Fruit fly (Drosophila melanogaster) whole organism, pupa: Measurements from ENCODE around the gene CG13937.
A peak's percentile ranks its signal among the peaks of the same experiment; 100 is the strongest.

Experiments used
- CG10348 ChIP-seq: fragments of 200-800 bp; sonication (Bioruptor generic); IDR thresholded peaks from 2 replicates; pipeline ENCODE4 v1.3.6; 2022; ENCODE audit warnings: missing biosample characterization, missing genetic modification characterization
- CG12605 ChIP-seq: fragments of 200-800 bp; sonication (Bioruptor generic); IDR thresholded peaks from 2 replicates; pipeline ENCODE4 v1.3.6; 2022; ENCODE audit warnings: missing biosample characterization, missing genetic modification characterization
- CG13204 ChIP-seq: fragments of 200-800 bp; sonication (Bioruptor generic); optimal IDR thresholded peaks from 2 replicates; lab custom pipeline; 2018; ENCODE audit warnings: missing biosample characterization, mild to moderate bottlenecking, missing genetic modification characterization, moderate library complexity
- CG14655 ChIP-seq: fragments of 200-800 bp; sonication (Bioruptor generic); optimal IDR thresholded peaks from 3 replicates; lab custom pipeline; 2017; ENCODE audit warnings: mild to moderate bottlenecking, missing biosample characterization, missing genetic modification reagents, missing genetic modification characterization
- CG17806 ChIP-seq: fragments of 200-800 bp; sonication (Bioruptor generic); optimal IDR thresholded peaks from 2 replicates; lab custom pipeline; 2018; ENCODE audit warnings: missing biosample characterization, mild to moderate bottlenecking, missing genetic modification characterization, moderate library complexity
- CG34367 ChIP-seq: fragments of 200-800 bp; sonication (Bioruptor generic); optimal IDR thresholded peaks from 2 replicates; lab custom pipeline; 2018; ENCODE audit warnings: missing biosample characterization, mild to moderate bottlenecking, missing genetic modification characterization
- CG8159 ChIP-seq: fragments of 200-800 bp; sonication (Bioruptor generic); optimal IDR thresholded peaks from 3 replicates; lab custom pipeline; 2018; ENCODE audit warnings: missing biosample characterization, mild to moderate bottlenecking, missing genetic modification characterization, moderate library complexity
- D1 ChIP-seq: fragments of 200-800 bp; sonication (Bioruptor generic); optimal IDR thresholded peaks from 2 replicates; lab custom pipeline; 2018; ENCODE audit warnings: missing biosample characterization, mild to moderate bottlenecking, missing genetic modification characterization, moderate library complexity
- Ets98B ChIP-seq: fragments of 200-800 bp; sonication (Bioruptor generic); IDR thresholded peaks from 2 replicates; pipeline ENCODE4 v1.3.6; 2022; ENCODE audit warnings: missing biosample characterization, missing genetic modification characterization
- Pif1A ChIP-seq: fragments of 200-800 bp; sonication (Bioruptor generic); optimal IDR thresholded peaks from 3 replicates; lab custom pipeline; 2016; ENCODE audit warnings: missing biosample characterization, missing genetic modification characterization
- Pif1B ChIP-seq: fragments of 200-800 bp; sonication (Bioruptor generic); optimal IDR thresholded peaks from 3 replicates; lab custom pipeline; 2016; ENCODE audit warnings: missing biosample characterization, missing genetic modification characterization

dm6 chr3L:1886125-1886544, 3.3 kb upstream of the CG13937 start:
- TF ChIP-seq Ets98B (GFP tag; lab: Robert Waterston, UW) (peak; percentile 99), Pif1A (GFP tag; lab: Kevin White, UChicago) (peak; percentile 98), CG13204 (GFP tag; lab: Kevin White, UChicago) (peak; percentile 91), CG10348 (GFP tag; lab: Robert Waterston, UW) (peak; percentile 92), CG8159 (tag; lab: Kevin White, UChicago) (peak; percentile 98), CG17806 (tag; lab: Kevin White, UChicago) (peak; percentile 98), Pif1B (GFP tag; lab: Kevin White, UChicago) (peak; percentile 97), D1 (peak; percentile 90), CG14655 (GFP tag; lab: Kevin White, UChicago) (peak; percentile 99), CG12605 (GFP tag; lab: Robert Waterston, UW) (peak; percentile 97), CG34367 (tag; lab: Kevin White, UChicago) (peak; percentile 98)
